Fruit fly (Drosophila melanogaster): ENCODE data around the gene CG11162.

Gene CG11162

DNA sequence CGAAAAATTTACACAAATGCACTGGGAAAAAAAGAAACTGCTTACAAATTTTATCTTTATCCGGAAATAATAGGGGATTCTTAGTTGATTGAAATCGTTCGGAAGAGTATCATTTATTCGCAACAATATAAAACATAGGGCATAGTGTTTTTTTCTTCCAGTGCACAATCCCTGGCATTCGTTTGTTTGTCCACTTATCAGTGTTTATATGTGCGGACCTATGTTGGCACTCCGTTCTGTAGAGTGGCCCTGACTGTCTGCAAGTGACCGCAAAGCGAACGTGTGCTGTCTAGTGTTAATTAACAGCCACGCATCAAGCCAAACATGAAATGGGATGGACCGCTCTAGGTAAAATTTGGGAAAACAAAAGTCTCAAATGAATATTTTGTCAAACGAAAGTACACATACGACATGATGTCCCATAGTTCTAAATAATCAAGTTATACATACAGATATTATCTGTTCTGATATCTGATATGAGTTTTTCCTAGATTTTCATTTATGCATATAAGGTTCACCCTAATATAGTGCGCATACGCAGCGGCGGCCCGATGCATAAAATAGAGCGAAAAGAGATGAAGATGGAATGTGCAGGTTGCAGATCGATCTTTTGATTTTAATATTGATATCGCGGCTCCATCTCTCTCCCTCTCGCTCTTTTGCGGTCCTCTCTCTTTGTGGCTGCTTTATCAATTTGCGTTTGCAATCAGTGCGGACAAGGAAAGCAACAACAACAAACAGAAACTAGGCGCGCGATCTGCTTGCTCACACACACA, 35.4 kb upstream of the CG11162 start:
- TF ChIP-seq Pif1B (GFP tag; optimal IDR thresholded peaks at IDR 0.05) (peak; percentile 79), EcR (GFP tag; optimal IDR thresholded peaks at IDR 0.05) (no peak), CG14655 (GFP tag; optimal IDR thresholded peaks at IDR 0.05) (peak; percentile 87), rn (GFP tag; IDR thresholded peaks at IDR 0.05) (peak; percentile 72), CG32121 (GFP tag; IDR thresholded peaks at IDR 0.05) (peak; percentile 90), gl (tag; optimal IDR thresholded peaks at IDR 0.05) (peak; percentile 67), CG13204 (GFP tag; optimal IDR thresholded peaks at IDR 0.05) (peak; percentile 44), D1 (tag; optimal IDR thresholded peaks at IDR 0.05) (peak; percentile 70), CG9948 (tag; optimal IDR thresholded peaks at IDR 0.05) (peak; percentile 82), CG12605 (GFP tag; IDR thresholded peaks at IDR 0.05) (peak; percentile 84), CG10348 (GFP tag; IDR thresholded peaks at IDR 0.05) (peak; percentile 67), Snoo (tag; optimal IDR thresholded peaks at IDR 0.05) (peak; percentile 27), CG8159 (tag; optimal IDR thresholded peaks at IDR 0.05) (peak; percentile 100), CG8301 (tag; optimal IDR thresholded peaks at IDR 0.05) (peak; percentile 87), fd96Ca (GFP tag; IDR thresholded peaks at IDR 0.05) (peak; percentile 90), CG4496 (GFP tag; IDR thresholded peaks at IDR 0.05) (peak; percentile 93), CG17806 (tag; optimal IDR thresholded peaks at IDR 0.05) (peak; percentile 83), Pif1A (GFP tag; optimal IDR thresholded peaks at IDR 0.05) (peak; percentile 85), CG34367 (tag; optimal IDR thresholded peaks at IDR 0.05) (peak; percentile 80), CG15710 (tag; optimal IDR thresholded peaks at IDR 0.05) (peak; percentile 89), Ets98B (GFP tag; IDR thresholded peaks at IDR 0.05) (peak; percentile 90)

DNA sequence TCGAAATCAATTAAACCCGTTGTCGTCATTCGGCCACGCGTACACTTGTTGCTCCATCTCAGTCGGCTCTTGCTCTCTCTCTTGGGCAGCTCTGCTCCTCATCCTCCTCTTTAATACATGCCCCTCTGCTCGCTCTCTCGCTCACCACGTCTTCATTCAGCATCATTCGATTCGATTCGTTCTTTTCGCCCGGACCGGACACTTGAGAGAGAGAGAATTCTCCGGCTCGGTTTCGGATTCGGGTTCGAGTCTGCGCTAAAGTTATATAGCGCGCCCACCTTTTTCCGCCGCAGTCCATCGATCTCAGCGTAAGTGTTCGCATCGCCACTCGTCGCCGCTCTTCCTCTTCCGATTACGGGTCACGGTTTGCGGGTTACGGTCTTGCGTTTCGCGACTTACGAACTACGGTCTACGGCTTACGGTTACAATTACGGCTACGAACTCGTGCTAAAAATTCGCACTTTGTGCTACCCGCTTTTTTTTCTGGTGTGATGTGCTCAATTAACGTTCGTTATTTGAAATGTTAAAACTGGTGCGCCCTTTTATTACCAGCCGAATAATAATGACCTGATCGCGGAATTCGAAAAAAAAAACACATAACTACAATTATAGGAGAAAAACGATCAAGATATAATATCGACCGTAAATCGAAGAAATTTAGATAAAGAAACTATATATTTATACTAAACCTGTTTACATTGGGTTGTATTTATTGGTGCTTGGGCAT, 34.6 kb upstream of the CG11162 start:
- peak; percentile 36 for TF ChIP-seq CG13204 (GFP tag; optimal IDR thresholded peaks at IDR 0.05)
- TF ChIP-seq Pif1A (GFP tag; optimal IDR thresholded peaks at IDR 0.05) = no peak
- peak; percentile 49; the same call in 2 of the 3 replicates for TF ChIP-seq CG4496 (GFP tag; IDR thresholded peaks at IDR 0.05)
- no peak for TF ChIP-seq CG10348 (GFP tag; IDR thresholded peaks at IDR 0.05)
- TF ChIP-seq Snoo (tag; optimal IDR thresholded peaks at IDR 0.05) = peak; percentile 14
- TF ChIP-seq Ets98B (GFP tag; IDR thresholded peaks at IDR 0.05) = peak; percentile 49; the same call in 1 of the 2 replicates
- TF ChIP-seq gl (tag; optimal IDR thresholded peaks at IDR 0.05) = no peak
- no peak for TF ChIP-seq CG15710 (tag; optimal IDR thresholded peaks at IDR 0.05)
- peak; percentile 58 for TF ChIP-seq EcR (GFP tag; optimal IDR thresholded peaks at IDR 0.05)
- peak; percentile 9 for TF ChIP-seq CG34367 (tag; optimal IDR thresholded peaks at IDR 0.05)
- TF ChIP-seq CG9948 (tag; optimal IDR thresholded peaks at IDR 0.05) = no peak
- TF ChIP-seq CG12605 (GFP tag; IDR thresholded peaks at IDR 0.05) = peak; percentile 20; the same call in 1 of the 2 replicates
- TF ChIP-seq D1 (tag; optimal IDR thresholded peaks at IDR 0.05) = no peak
- no peak for TF ChIP-seq fd96Ca (GFP tag; IDR thresholded peaks at IDR 0.05)
- peak; percentile 41 for TF ChIP-seq Pif1B (GFP tag; optimal IDR thresholded peaks at IDR 0.05)
- no peak for TF ChIP-seq CG8159 (tag; optimal IDR thresholded peaks at IDR 0.05)
- no peak for TF ChIP-seq rn (GFP tag; IDR thresholded peaks at IDR 0.05)

- TF ChIP-seq CG10348 (GFP tag; IDR thresholded peaks at IDR 0.05) = no peak
- peak; percentile 32 for TF ChIP-seq CG9948 (tag; optimal IDR thresholded peaks at IDR 0.05)
- peak; percentile 57 for TF ChIP-seq CG8159 (tag; optimal IDR thresholded peaks at IDR 0.05)
- peak; percentile 3 for TF ChIP-seq Pif1A (GFP tag; optimal IDR thresholded peaks at IDR 0.05)
- 0 out of 2 replicates have a peak, but pooled peaks have one; percentile 22 for TF ChIP-seq Ets98B (GFP tag; IDR thresholded peaks at IDR 0.05)
- peak; percentile 17 for TF ChIP-seq CG8301 (tag; optimal IDR thresholded peaks at IDR 0.05)
- TF ChIP-seq Snoo (tag; optimal IDR thresholded peaks at IDR 0.05) = peak; percentile 14
- no peak for TF ChIP-seq gl (tag; optimal IDR thresholded peaks at IDR 0.05)
- peak; percentile 46 for TF ChIP-seq CG34367 (tag; optimal IDR thresholded peaks at IDR 0.05)
- TF ChIP-seq D1 (tag; optimal IDR thresholded peaks at IDR 0.05) = no peak
- TF ChIP-seq CG17806 (tag; optimal IDR thresholded peaks at IDR 0.05) = peak; percentile 58
- peak; percentile 83 for TF ChIP-seq CG4496 (GFP tag; IDR thresholded peaks at IDR 0.05)
- TF ChIP-seq fd96Ca (GFP tag; IDR thresholded peaks at IDR 0.05) = 0 out of 3 replicates have a peak, but pooled peaks have one; percentile 42
- TF ChIP-seq rn (GFP tag; IDR thresholded peaks at IDR 0.05) = 0 out of 2 replicates have a peak, but pooled peaks have one; percentile 24
- peak; percentile 5 for TF ChIP-seq CG14655 (GFP tag; optimal IDR thresholded peaks at IDR 0.05)
- TF ChIP-seq CG32121 (GFP tag; IDR thresholded peaks at IDR 0.05) = 0 out of 2 replicates have a peak, but pooled peaks have one; percentile 22
- no peak for TF ChIP-seq CG12605 (GFP tag; IDR thresholded peaks at IDR 0.05)
- peak; percentile 56 for TF ChIP-seq CG15710 (tag; optimal IDR thresholded peaks at IDR 0.05)
- TF ChIP-seq CG13204 (GFP tag; optimal IDR thresholded peaks at IDR 0.05) = no peak
- TF ChIP-seq Pif1B (GFP tag; optimal IDR thresholded peaks at IDR 0.05) = no peak
- no peak for TF ChIP-seq EcR (GFP tag; optimal IDR thresholded peaks at IDR 0.05)
Measured at dm6 chrX:13643961-13644360, 32.7 kb upstream of the CG11162 start.

- TF ChIP-seq CG34367 (tag; optimal IDR thresholded peaks at IDR 0.05) = peak; percentile 41
- peak; percentile 46 for TF ChIP-seq CG15710 (tag; optimal IDR thresholded peaks at IDR 0.05)
- TF ChIP-seq Pif1B (GFP tag; optimal IDR thresholded peaks at IDR 0.05) = peak; percentile 69
- TF ChIP-seq gl (tag; optimal IDR thresholded peaks at IDR 0.05) = peak; percentile 80
- TF ChIP-seq Pif1A (GFP tag; optimal IDR thresholded peaks at IDR 0.05) = peak; percentile 56
- no peak for TF ChIP-seq fd96Ca (GFP tag; IDR thresholded peaks at IDR 0.05)
- peak; percentile 61 for TF ChIP-seq EcR (GFP tag; optimal IDR thresholded peaks at IDR 0.05)
- TF ChIP-seq CG4496 (GFP tag; IDR thresholded peaks at IDR 0.05) = peak; percentile 49; the same call in 2 of the 3 replicates
- no peak for TF ChIP-seq CG10348 (GFP tag; IDR thresholded peaks at IDR 0.05)
- TF ChIP-seq CG17806 (tag; optimal IDR thresholded peaks at IDR 0.05) = no peak
- peak; percentile 78 for TF ChIP-seq CG13204 (GFP tag; optimal IDR thresholded peaks at IDR 0.05)
- TF ChIP-seq Snoo (tag; optimal IDR thresholded peaks at IDR 0.05) = peak; percentile 41
- peak; percentile 19; the same call in 1 of the 2 replicates for TF ChIP-seq Ets98B (GFP tag; IDR thresholded peaks at IDR 0.05)
- peak; percentile 38 for TF ChIP-seq CG8159 (tag; optimal IDR thresholded peaks at IDR 0.05)
- peak; percentile 5 for TF ChIP-seq CG14655 (GFP tag; optimal IDR thresholded peaks at IDR 0.05)
Measured at dm6 chrX:13644696-13645393, 31.8 kb upstream of the CG11162 start.

Measured in whole organism, pupa.